Worm (Caenorhabditis elegans): ENCODE measurements around the gene W02H3.1.

- TF ChIP-seq ets-4 (GFP tag; optimal IDR thresholded peaks at IDR 0.05) (no peak), pha-4 (tag; optimal IDR thresholded peaks at IDR 0.05) (no peak), C06A6.2 (GFP tag; conservative IDR thresholded peaks at IDR 0.05) (no peak), snpc-4 (GFP tag; optimal IDR thresholded peaks at IDR 0.05) (no peak), snpc-4 (tag; optimal IDR thresholded peaks at IDR 0.05) (no peak), somi-1 (GFP tag; optimal IDR thresholded peaks at IDR 0.05) (no peak), ztf-6 (GFP tag; IDR thresholded peaks at IDR 0.05) (no peak), Y56A3A.18 (GFP tag; IDR thresholded peaks at IDR 0.05) (no peak), F37B4.10 (GFP tag; IDR thresholded peaks at IDR 0.05) (no peak), lin-26 (GFP tag; IDR thresholded peaks at IDR 0.05) (no peak), let-607 (tag; optimal IDR thresholded peaks at IDR 0.05) (no peak), F22D6.2 (tag; optimal IDR thresholded peaks at IDR 0.05) (no peak), dpl-1 (GFP tag; optimal IDR thresholded peaks at IDR 0.05) (no peak), him-1 (tag; optimal IDR thresholded peaks at IDR 0.05) (no peak)
Measured at ce11 chrX:11122412-11122811, 17.2 kb upstream of the W02H3.1 start.

Measured in whole organism, young adult.